Worm (Caenorhabditis elegans) whole organism, L4 larva: ENCODE data around the gene mltn-9.

Experiments used
- D1046.2 ChIP-seq: fragments of 200-800 bp; sonication (Bioruptor generic); IDR thresholded peaks from 2 replicates; pipeline ENCODE4 v1.3.6; 2022; ENCODE audit warnings: missing genetic modification characterization, missing compliant biosample characterization
- F26F4.8 ChIP-seq: fragments of 200-800 bp; sonication (Bioruptor generic); conservative IDR thresholded peaks from 2 replicates; pipeline ENCODE4 v1.3.6; 2022; ENCODE audit warnings: missing genetic modification characterization, missing compliant biosample characterization
- F44E2.7 ChIP-seq: fragments of 200-800 bp; sonication (Bioruptor generic); IDR thresholded peaks from 2 replicates; pipeline ENCODE4 v2.1.2; 2022; ENCODE audit warnings: missing genetic modification characterization, missing compliant biosample characterization
- T26A8.4 ChIP-seq: fragments of 200-800 bp; sonication (Bioruptor generic); IDR thresholded peaks from 2 replicates; pipeline ENCODE4 v1.3.6; 2022; ENCODE audit warnings: missing genetic modification characterization, missing compliant biosample characterization
- Y48G9A.11 ChIP-seq: fragments of 200-800 bp; sonication (Bioruptor generic); IDR thresholded peaks from 2 replicates; pipeline ENCODE4 v1.3.6; 2022; ENCODE audit warnings: missing genetic modification reagents, missing genetic modification characterization, missing compliant biosample characterization
- Y75B8A.6 ChIP-seq: fragments of 200-800 bp; sonication (Bioruptor generic); IDR thresholded peaks from 2 replicates; pipeline ENCODE4 v1.3.6; 2022; ENCODE audit warnings: missing genetic modification reagents, missing genetic modification characterization, missing compliant biosample characterization
- aha-1 ChIP-seq: fragments of 150-350 bp; peaks from one replicate; lab custom pipeline; 2014; ENCODE audit warnings: missing biosample characterization, missing genetic modification characterization
- ama-1 ChIP-seq: fragments of 150-350 bp; optimal IDR thresholded peaks from 2 replicates; lab custom pipeline; 2014; ENCODE audit warnings: inconsistent platforms, mixed read lengths
- attf-4 ChIP-seq: sonication (generic microtip); optimal IDR thresholded peaks from 3 replicates; lab custom pipeline; 2017; ENCODE audit warnings: missing biosample characterization, missing genetic modification characterization
- ceh-20 ChIP-seq: fragments of 200-800 bp; sonication (Bioruptor generic); IDR thresholded peaks from 2 replicates; pipeline ENCODE4 v1.3.6; 2022; ENCODE audit warnings: missing genetic modification reagents, missing genetic modification characterization, missing compliant biosample characterization
- ceh-28 ChIP-seq: fragments of 150-350 bp; optimal IDR thresholded peaks from 2 replicates; lab custom pipeline; 2014; ENCODE audit warnings: missing biosample characterization, missing genetic modification reagents, missing genetic modification characterization
- ceh-32 ChIP-seq: sonication (generic microtip); optimal IDR thresholded peaks from 2 replicates; lab custom pipeline; 2016; ENCODE audit warnings: mild to moderate bottlenecking, missing genetic modification characterization, missing compliant biosample characterization; ENCODE audit not compliant: poor library complexity
- ctbp-1 ChIP-seq: fragments of 200-800 bp; sonication (Bioruptor generic); IDR thresholded peaks from 2 replicates; pipeline ENCODE4 v1.3.6; 2022; ENCODE audit warnings: missing genetic modification reagents, missing genetic modification characterization, missing compliant biosample characterization
- daf-12 ChIP-seq: fragments of 150-350 bp; optimal IDR thresholded peaks from 2 replicates; lab custom pipeline; 2014; ENCODE audit warnings: missing biosample characterization, missing genetic modification reagents, missing genetic modification characterization
- daf-16 ChIP-seq, 3 experiments: sonication (generic microtip); optimal IDR thresholded peaks; 2 replicates each; lab custom pipeline; 2016 to 2017; ENCODE audit warnings: missing genetic modification characterization in 3 of 3, missing genetic modification reagents in 3 of 3, mild to moderate bottlenecking in 2 of 3, missing compliant biosample characterization in 2 of 3, missing biosample characterization in 1 of 3, moderate library complexity in 1 of 3
- daf-8 ChIP-seq: fragments of 200-800 bp; sonication (Bioruptor generic); IDR thresholded peaks from 2 replicates; pipeline ENCODE4 v1.3.6; 2022; ENCODE audit warnings: missing genetic modification characterization, missing compliant biosample characterization
- dmd-8 ChIP-seq: fragments of 200-800 bp; sonication (Bioruptor generic); IDR thresholded peaks from 2 replicates; pipeline ENCODE4 v1.3.6; 2022; ENCODE audit warnings: missing genetic modification characterization, missing compliant biosample characterization
- duxl-1 ChIP-seq: sonication (generic microtip); optimal IDR thresholded peaks from 2 replicates; lab custom pipeline; 2016; ENCODE audit warnings: mild to moderate bottlenecking, missing genetic modification characterization, moderate library complexity, missing compliant biosample characterization; ENCODE audit not compliant: poor library complexity
- gei-8 ChIP-seq: fragments of 200-800 bp; sonication (Bioruptor generic); optimal IDR thresholded peaks from 2 replicates; lab custom pipeline; 2018; ENCODE audit warnings: mild to moderate bottlenecking, missing genetic modification characterization, missing compliant biosample characterization
- hlh-11 ChIP-seq: fragments of 200-800 bp; sonication (Bioruptor generic); optimal IDR thresholded peaks from 2 replicates; lab custom pipeline; 2018; ENCODE audit warnings: mild to moderate bottlenecking, missing genetic modification characterization, missing compliant biosample characterization
- hmg-1.1 ChIP-seq: fragments of 200-800 bp; sonication (Bioruptor generic); IDR thresholded peaks from 2 replicates; pipeline ENCODE4 v1.3.6; 2022; ENCODE audit warnings: missing genetic modification reagents, missing genetic modification characterization, missing compliant biosample characterization
- lin-15B ChIP-seq: fragments of 150-350 bp; sonication (generic microtip); optimal IDR thresholded peaks from 3 replicates; lab custom pipeline; 2014; ENCODE audit warnings: missing biosample characterization, missing genetic modification characterization
- lin-29 ChIP-seq: fragments of 200-800 bp; sonication (Bioruptor generic); IDR thresholded peaks from 2 replicates; pipeline ENCODE4 v1.3.6; 2022; ENCODE audit warnings: missing genetic modification reagents, missing genetic modification characterization, missing compliant biosample characterization
- lir-3 ChIP-seq: sonication (generic microtip); optimal IDR thresholded peaks from 2 replicates; lab custom pipeline; 2016; ENCODE audit warnings: mild to moderate bottlenecking, missing genetic modification characterization, missing compliant biosample characterization
- madf-5 ChIP-seq, 2 experiments: fragments of 200-800 bp; sonication (Bioruptor generic); IDR thresholded peaks; 2 replicates each; pipeline ENCODE4 v1.3.6; 2022; ENCODE audit warnings: missing compliant biosample characterization in 2 of 2, missing genetic modification characterization in 2 of 2
- madf-9 ChIP-seq: fragments of 200-800 bp; sonication (Bioruptor generic); conservative IDR thresholded peaks from 2 replicates; pipeline ENCODE4 v1.3.6; 2022; ENCODE audit warnings: missing genetic modification reagents, missing genetic modification characterization, missing compliant biosample characterization
- mdl-1 ChIP-seq, 2 experiments: fragments of 150-350 bp in 1 of 2; sonication (generic microtip) in 1 of 2; optimal IDR thresholded peaks; 2 replicates each; lab custom pipeline; 2014 to 2017; ENCODE audit warnings: missing biosample characterization in 2 of 2, missing genetic modification characterization in 2 of 2
- mdt-29 ChIP-seq: fragments of 200-800 bp; sonication (Bioruptor generic); IDR thresholded peaks from 2 replicates; pipeline ENCODE4 v1.3.6; 2022; ENCODE audit warnings: missing genetic modification reagents, missing genetic modification characterization, missing compliant biosample characterization
- mxl-2 ChIP-seq: fragments of 200-800 bp; sonication (Bioruptor generic); conservative IDR thresholded peaks from 2 replicates; pipeline ENCODE4 v1.3.6; 2022; ENCODE audit warnings: missing genetic modification reagents, missing genetic modification characterization, missing compliant biosample characterization
- nhr-102 ChIP-seq: sonication (generic microtip); optimal IDR thresholded peaks from 2 replicates; lab custom pipeline; 2016; ENCODE audit warnings: mild to moderate bottlenecking, missing genetic modification characterization, moderate library complexity, missing compliant biosample characterization
- nhr-111 ChIP-seq: fragments of 200-800 bp; sonication (Bioruptor generic); optimal IDR thresholded peaks from 2 replicates; lab custom pipeline; 2018; ENCODE audit warnings: mild to moderate bottlenecking, missing genetic modification characterization, missing compliant biosample characterization
- nhr-28 ChIP-seq: fragments of 150-350 bp; optimal IDR thresholded peaks from 2 replicates; lab custom pipeline; 2014; ENCODE audit warnings: missing biosample characterization, missing genetic modification characterization
- nhr-41 ChIP-seq: fragments of 200-800 bp; sonication (Bioruptor generic); IDR thresholded peaks from 2 replicates; pipeline ENCODE4 v1.3.6; 2022; ENCODE audit warnings: missing genetic modification reagents, missing genetic modification characterization, missing compliant biosample characterization
- php-3 ChIP-seq: fragments of 200-800 bp; sonication (Bioruptor generic); IDR thresholded peaks from 2 replicates; pipeline ENCODE4 v1.3.6; 2022; ENCODE audit warnings: missing genetic modification reagents, missing genetic modification characterization, missing compliant biosample characterization
- spr-3 ChIP-seq: fragments of 200-800 bp; sonication (Bioruptor generic); optimal IDR thresholded peaks from 2 replicates; lab custom pipeline; 2018; ENCODE audit warnings: mild to moderate bottlenecking, missing genetic modification characterization, missing compliant biosample characterization
- unc-130 ChIP-seq: sonication (generic microtip); optimal IDR thresholded peaks from 2 replicates; lab custom pipeline; 2016; ENCODE audit warnings: missing genetic modification reagents, missing genetic modification characterization, missing compliant biosample characterization
- unc-62 ChIP-seq, 3 experiments: fragments of 150-350 bp in 1 of 3; sonication (generic microtip); optimal IDR thresholded peaks in 2 of 3; peaks in 1 of 3; 1 replicate in 1 of 3; 2 replicates in 2 of 3; lab custom pipeline; 2014 to 2017; ENCODE audit warnings: missing biosample characterization in 3 of 3, missing genetic modification characterization in 3 of 3, missing genetic modification reagents in 3 of 3, missing genotype in 1 of 3
- zfp-3 ChIP-seq: fragments of 200-800 bp; sonication (Bioruptor generic); conservative IDR thresholded peaks from 2 replicates; pipeline ENCODE4 v1.3.6; 2022; ENCODE audit warnings: missing genetic modification reagents, missing genetic modification characterization, missing compliant biosample characterization
- zip-11 ChIP-seq: fragments of 200-800 bp; sonication (Bioruptor generic); IDR thresholded peaks from 2 replicates; pipeline ENCODE4 v1.3.6; 2022; ENCODE audit warnings: missing genetic modification characterization, missing compliant biosample characterization

The mltn-9 gene

DNA sequence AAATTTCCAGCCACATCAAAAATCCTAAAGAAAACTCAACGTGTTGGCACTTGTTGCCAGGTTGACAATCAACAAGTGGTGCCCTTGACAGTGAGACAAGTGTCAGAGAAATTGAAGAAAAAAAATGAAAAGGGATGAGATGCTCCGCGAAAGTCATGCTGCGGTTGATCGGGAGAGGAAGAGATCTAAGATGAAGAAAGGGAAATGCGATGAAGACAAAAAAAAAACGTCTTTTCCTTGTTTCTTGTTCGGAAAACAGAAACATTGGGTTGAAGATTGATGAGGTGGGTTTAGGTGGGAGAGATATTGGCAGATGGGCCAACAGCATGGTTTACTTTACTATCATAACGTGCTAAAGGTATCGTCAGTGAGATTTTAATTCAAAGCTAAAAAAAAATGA, 54.3 kb downstream of the mltn-9 start:
- TF ChIP-seq T26A8.4 (GFP tag; lab: Robert Waterston, UW) (no peak), ctbp-1 (GFP tag; lab: Robert Waterston, UW) (no peak), hlh-11 (tag; lab: Kevin White, UChicago) (peak; percentile 39), madf-5 (GFP tag; IDR thresholded peaks at IDR 0.05; lab: Robert Waterston, UW) (no peak), ceh-28 (tag; lab: Kevin White, UChicago) (no peak), unc-130 (no peak), nhr-28 (peak; percentile 14), php-3 (no peak), spr-3 (no peak), lir-3 (no peak), dmd-8 (GFP tag; lab: Robert Waterston, UW) (no peak), daf-12 (no peak), gei-8 (no peak), mxl-2 (GFP tag; lab: Robert Waterston, UW) (no peak), madf-9 (GFP tag; lab: Robert Waterston, UW) (no peak), daf-16 (GFP tag; optimal IDR thresholded peaks at IDR 0.05; lab: Kevin White, UChicago) (peak in 1 of 2 experiments; percentile 41), daf-16 (tag; optimal IDR thresholded peaks at IDR 0.05; lab: Kevin White, UChicago) (no peak), duxl-1 (no peak), lin-29 (GFP tag; lab: Robert Waterston, UW) (no peak), nhr-102 (no peak), nhr-111 (GFP tag; lab: Kevin White, UChicago) (no peak), daf-8 (GFP tag; lab: Robert Waterston, UW) (no peak), unc-62 (GFP tag; optimal IDR thresholded peaks at IDR 0.05 in 1 of 2; lab: Kevin White, UChicago) (no peak), unc-62 (tag; optimal IDR thresholded peaks at IDR 0.05; lab: Kevin White, UChicago) (no peak), Y48G9A.11 (GFP tag; lab: Robert Waterston, UW) (no peak), mdt-29 (no peak), ceh-20 (no peak), zfp-3 (no peak), D1046.2 (GFP tag; lab: Robert Waterston, UW) (no peak), Y75B8A.6 (GFP tag; lab: Robert Waterston, UW) (no peak), mdl-1 (tag; optimal IDR thresholded peaks at IDR 0.05; lab: Kevin White, UChicago) (peak in 1 of 2 experiments; percentile 40), F26F4.8 (GFP tag; lab: Robert Waterston, UW) (no peak), attf-4 (tag; lab: Kevin White, UChicago) (no peak), lin-15B (no peak), zip-11 (no peak), ceh-32 (tag; lab: Kevin White, UChicago) (no peak), F44E2.7 (GFP tag; lab: Robert Waterston, UW) (no peak), aha-1 (tag; lab: Kevin White, UChicago) (peak; percentile 28), hmg-1.1 (GFP tag; lab: Robert Waterston, UW) (no peak), nhr-41 (GFP tag; lab: Robert Waterston, UW) (no peak)

DNA sequence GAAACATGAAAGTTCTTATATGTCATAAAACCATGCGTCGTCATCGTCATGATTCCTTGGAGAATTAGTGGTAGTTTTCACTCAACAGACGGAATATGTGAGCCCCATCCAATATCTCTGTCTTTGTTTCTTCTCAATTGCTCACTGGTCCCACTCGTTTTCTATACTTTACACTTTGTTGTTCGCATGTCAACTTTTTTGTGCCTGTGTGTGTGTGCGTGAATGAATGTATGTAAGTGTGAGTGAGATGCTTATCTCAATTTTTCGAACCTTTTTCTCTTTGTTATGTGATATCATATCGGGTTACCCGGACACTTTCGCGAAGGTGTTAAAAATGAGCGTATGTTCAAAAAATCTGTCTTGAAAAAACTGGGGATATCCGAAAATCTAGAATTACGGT, 56.3 kb downstream of the mltn-9 start:
- TF ChIP-seq unc-62 (GFP tag; optimal IDR thresholded peaks at IDR 0.05 in 1 of 2; lab: Kevin White, UChicago) (peak in 1 of 2 experiments; percentile 87), unc-62 (tag; optimal IDR thresholded peaks at IDR 0.05; lab: Kevin White, UChicago) (no peak), ama-1 (lab: Kevin White, UChicago) (no peak)
